Fruit fly (Drosophila melanogaster) whole organism, embryonic: ENCODE data around the gene CG31683.

Experiments used
- Asciz ChIP-seq: fragments of 200-800 bp; sonication (Bioruptor generic); optimal IDR thresholded peaks from 2 replicates; lab custom pipeline; 2017; ENCODE audit warnings: missing biosample characterization, mild to moderate bottlenecking, missing genetic modification characterization, missing genetic modification reagents
- BEAF-32 ChIP-seq: fragments of 200-800 bp; sonication (Bioruptor generic); optimal IDR thresholded peaks from 3 replicates; lab custom pipeline; 2017; ENCODE audit warnings: missing biosample characterization, missing genetic modification characterization, mild to moderate bottlenecking, moderate library complexity, missing genetic modification reagents
- BtbVII ChIP-seq: fragments of 200-800 bp; sonication (Bioruptor generic); optimal IDR thresholded peaks from 3 replicates; lab custom pipeline; 2017; ENCODE audit warnings: missing biosample characterization, mild to moderate bottlenecking, missing genetic modification characterization
- CG10654 ChIP-seq: fragments of 200-800 bp; sonication (Bioruptor generic); optimal IDR thresholded peaks from 2 replicates; lab custom pipeline; 2016; ENCODE audit warnings: missing biosample characterization, missing genetic modification characterization
- CG11456 ChIP-seq: fragments of 200-800 bp; sonication (Bioruptor generic); IDR thresholded peaks from 3 replicates; pipeline ENCODE4 v1.3.6; 2022; ENCODE audit warnings: missing biosample characterization, missing genetic modification characterization
- CG11504 ChIP-seq: fragments of 200-800 bp; sonication (Bioruptor generic); optimal IDR thresholded peaks from 3 replicates; lab custom pipeline; 2019; ENCODE audit warnings: missing biosample characterization, mild to moderate bottlenecking, missing genetic modification characterization, moderate library complexity
- CG13624 ChIP-seq: fragments of 200-800 bp; sonication (Bioruptor generic); optimal IDR thresholded peaks from 2 replicates; lab custom pipeline; 2016; ENCODE audit warnings: missing biosample characterization, missing genetic modification characterization
- CG13894 ChIP-seq: fragments of 200-800 bp; sonication (Bioruptor generic); optimal IDR thresholded peaks from 3 replicates; lab custom pipeline; 2018; ENCODE audit warnings: missing biosample characterization, mild to moderate bottlenecking, missing genetic modification characterization, moderate library complexity
- CG15514 ChIP-seq: fragments of 200-800 bp; sonication (Bioruptor generic); optimal IDR thresholded peaks from 3 replicates; lab custom pipeline; 2017; ENCODE audit warnings: missing biosample characterization, missing genetic modification characterization, mild to moderate bottlenecking, moderate library complexity, missing genetic modification reagents
- CG16813 ChIP-seq: fragments of 200-800 bp; sonication (Bioruptor generic); IDR thresholded peaks from 3 replicates; pipeline ENCODE4 v1.3.6; 2022; ENCODE audit warnings: missing biosample characterization, missing genetic modification characterization; ENCODE audit not compliant: partially characterized antibody
- CG17186 ChIP-seq: fragments of 200-800 bp; sonication (Bioruptor generic); optimal IDR thresholded peaks from 3 replicates; lab custom pipeline; 2017; ENCODE audit warnings: missing biosample characterization, missing genetic modification reagents, missing genetic modification characterization
- CG17328 ChIP-seq: fragments of 200-800 bp; sonication (Bioruptor generic); IDR thresholded peaks from 2 replicates; pipeline ENCODE4 v1.3.6; 2022; ENCODE audit warnings: missing biosample characterization, missing genetic modification characterization
- CG2712 ChIP-seq: fragments of 200-800 bp; optimal IDR thresholded peaks from 3 replicates; lab custom pipeline; 2019; ENCODE audit warnings: missing biosample characterization, mild to moderate bottlenecking, missing genetic modification characterization, moderate library complexity
- CG3163 ChIP-seq: fragments of 200-800 bp; sonication (Bioruptor generic); optimal IDR thresholded peaks from 3 replicates; lab custom pipeline; 2016; ENCODE audit warnings: missing biosample characterization, missing genetic modification characterization
- CG7372 ChIP-seq: fragments of 200-800 bp; sonication (Bioruptor generic); IDR thresholded peaks from 2 replicates; pipeline ENCODE4 v1.3.6; 2022; ENCODE audit warnings: missing biosample characterization, missing genetic modification characterization
- CG8281 ChIP-seq: fragments of 200-800 bp; sonication (Bioruptor generic); optimal IDR thresholded peaks from 2 replicates; lab custom pipeline; 2018; ENCODE audit warnings: missing biosample characterization, mild to moderate bottlenecking, missing genetic modification characterization, moderate library complexity
- CG9437 ChIP-seq: fragments of 200-800 bp; sonication (Bioruptor generic); optimal IDR thresholded peaks from 2 replicates; lab custom pipeline; 2018; ENCODE audit warnings: missing biosample characterization, mild to moderate bottlenecking, missing genetic modification characterization
- CTCF ChIP-seq: fragments of 200-800 bp; sonication (Bioruptor generic); optimal IDR thresholded peaks from 2 replicates; lab custom pipeline; 2017; ENCODE audit warnings: missing biosample characterization, mild to moderate bottlenecking, missing genetic modification characterization, moderate library complexity
- CkIIα-i1 ChIP-seq: fragments of 200-800 bp; sonication (Bioruptor generic); IDR thresholded peaks from 2 replicates; pipeline ENCODE4 v1.3.6; 2022; ENCODE audit warnings: missing biosample characterization, missing genetic modification characterization
- Dll ChIP-seq: fragments of 200-800 bp; sonication (Bioruptor generic); IDR thresholded peaks from 4 replicates; pipeline ENCODE4 v1.3.6; 2022; ENCODE audit warnings: missing biosample characterization, missing genetic modification characterization; ENCODE audit not compliant: partially characterized antibody
- Dp ChIP-seq: fragments of 200-800 bp; sonication (Bioruptor generic); optimal IDR thresholded peaks from 2 replicates; lab custom pipeline; 2018; ENCODE audit warnings: missing biosample characterization, mild to moderate bottlenecking, missing genetic modification characterization, moderate library complexity
- E2f2 ChIP-seq: fragments of 200-800 bp; sonication (Bioruptor generic); IDR thresholded peaks from 2 replicates; pipeline ENCODE4 v1.3.6; 2022; ENCODE audit warnings: missing biosample characterization, missing genetic modification characterization
- ERR ChIP-seq: fragments of 200-800 bp; sonication (Bioruptor generic); optimal IDR thresholded peaks from 2 replicates; lab custom pipeline; 2016; ENCODE audit warnings: missing biosample characterization, missing genetic modification characterization
- Gug ChIP-seq: fragments of 200-800 bp; sonication (Bioruptor generic); IDR thresholded peaks from 4 replicates; pipeline ENCODE4 v1.3.6; 2022; ENCODE audit warnings: missing biosample characterization, missing genetic modification characterization
- HLH4C ChIP-seq: fragments of 200-800 bp; sonication (Bioruptor generic); IDR thresholded peaks from 3 replicates; pipeline ENCODE4 v1.3.6; 2022; ENCODE audit warnings: missing biosample characterization, missing genetic modification characterization; ENCODE audit not compliant: partially characterized antibody
- HLHmδ ChIP-seq: fragments of 200-800 bp; sonication (Bioruptor generic); optimal IDR thresholded peaks from 2 replicates; lab custom pipeline; 2018; ENCODE audit warnings: missing biosample characterization, mild to moderate bottlenecking, missing genetic modification characterization, moderate library complexity
- Hand ChIP-seq: fragments of 200-800 bp; sonication (Bioruptor generic); optimal IDR thresholded peaks from 2 replicates; lab custom pipeline; 2017; ENCODE audit warnings: mild to moderate bottlenecking, missing biosample characterization, missing genetic modification reagents, missing genetic modification characterization
- Med ChIP-seq: fragments of 200-800 bp; sonication (Bioruptor generic); peaks from one replicate; lab custom pipeline; 2016; ENCODE audit warnings: missing biosample characterization, missing genetic modification characterization, mild to moderate bottlenecking, inconsistent platforms, moderate library complexity
- Opbp ChIP-seq: fragments of 200-800 bp; sonication (Bioruptor generic); IDR thresholded peaks from 3 replicates; pipeline ENCODE4 v1.3.6; 2022; ENCODE audit warnings: missing biosample characterization, missing genetic modification characterization; ENCODE audit not compliant: partially characterized antibody
- Taf1 ChIP-seq: fragments of 200-800 bp; sonication (Bioruptor generic); IDR thresholded peaks from 2 replicates; pipeline ENCODE4 v1.3.6; 2022; ENCODE audit warnings: missing biosample characterization, missing genetic modification characterization
- Vsx1 ChIP-seq: fragments of 200-800 bp; sonication (Bioruptor generic); optimal IDR thresholded peaks from 2 replicates; lab custom pipeline; 2017; ENCODE audit warnings: missing biosample characterization, mild to moderate bottlenecking, missing genetic modification characterization, missing genetic modification reagents
- az2 ChIP-seq: fragments of 200-800 bp; sonication (Bioruptor generic); optimal IDR thresholded peaks from 3 replicates; lab custom pipeline; 2016; ENCODE audit warnings: missing biosample characterization, missing genetic modification characterization
- cad ChIP-seq: fragments of >200 bp; optimal IDR thresholded peaks from 2 replicates; lab custom pipeline; 2017; ENCODE audit warnings: missing biosample characterization, missing genetic modification characterization
- caup ChIP-seq: fragments of 200-800 bp; sonication (Bioruptor generic); optimal IDR thresholded peaks from 3 replicates; lab custom pipeline; 2017; ENCODE audit warnings: missing biosample characterization, mild to moderate bottlenecking, missing genetic modification characterization, moderate library complexity; ENCODE audit not compliant: severe bottlenecking
- chinmo ChIP-seq: fragments of 200-800 bp; sonication (Bioruptor generic); IDR thresholded peaks from 4 replicates; pipeline ENCODE4 v1.3.6; 2022; ENCODE audit warnings: missing biosample characterization, missing genetic modification characterization; ENCODE audit not compliant: partially characterized antibody
- chn ChIP-seq: fragments of 200-800 bp; sonication (Bioruptor generic); optimal IDR thresholded peaks from 2 replicates; lab custom pipeline; 2016; ENCODE audit warnings: missing biosample characterization, missing genetic modification characterization
- ewg ChIP-seq: fragments of 200-800 bp; sonication (Bioruptor generic); optimal IDR thresholded peaks from 3 replicates; lab custom pipeline; 2017; ENCODE audit warnings: mild to moderate bottlenecking, missing biosample characterization, missing genetic modification reagents, missing genetic modification characterization
- gro ChIP-seq: fragments of 200-800 bp; sonication (Bioruptor generic); optimal IDR thresholded peaks from 2 replicates; lab custom pipeline; 2016; ENCODE audit warnings: missing biosample characterization, missing genetic modification characterization
- gsb-n ChIP-seq: fragments of 200-800 bp; sonication (Bioruptor generic); optimal IDR thresholded peaks from 3 replicates; lab custom pipeline; 2018; ENCODE audit warnings: missing biosample characterization, mild to moderate bottlenecking, missing genetic modification characterization
- hth ChIP-seq: fragments of >200 bp; optimal IDR thresholded peaks from 2 replicates; lab custom pipeline; 2017; ENCODE audit warnings: inconsistent platforms
- inv ChIP-seq: fragments of 200-800 bp; sonication (Bioruptor generic); IDR thresholded peaks from 2 replicates; pipeline ENCODE4 v1.3.6; 2022; ENCODE audit warnings: missing biosample characterization, missing genetic modification characterization; ENCODE audit not compliant: partially characterized antibody
- nau ChIP-seq: fragments of 200-800 bp; sonication (Bioruptor generic); optimal IDR thresholded peaks from 3 replicates; lab custom pipeline; 2017; ENCODE audit warnings: missing biosample characterization, mild to moderate bottlenecking, missing genetic modification characterization, missing genetic modification reagents
- onecut ChIP-seq: fragments of 200-800 bp; sonication (Bioruptor generic); IDR thresholded peaks from 2 replicates; pipeline ENCODE4 v1.3.6; 2022; ENCODE audit warnings: missing biosample characterization, missing genetic modification characterization
- pfk ChIP-seq: fragments of 200-800 bp; sonication (Bioruptor generic); optimal IDR thresholded peaks from 2 replicates; lab custom pipeline; 2018; ENCODE audit warnings: missing biosample characterization, mild to moderate bottlenecking, missing genetic modification characterization, moderate library complexity
- phol ChIP-seq: fragments of 200-800 bp; sonication (Bioruptor generic); optimal IDR thresholded peaks from 3 replicates; lab custom pipeline; 2018; ENCODE audit warnings: missing biosample characterization, mild to moderate bottlenecking, missing genetic modification characterization, moderate library complexity
- pita ChIP-seq: fragments of 200-800 bp; sonication (Bioruptor generic); optimal IDR thresholded peaks from 2 replicates; lab custom pipeline; 2017; ENCODE audit warnings: missing biosample characterization, mild to moderate bottlenecking, missing genetic modification characterization
- pzg ChIP-seq: fragments of 200-800 bp; sonication (Bioruptor generic); optimal IDR thresholded peaks from 3 replicates; lab custom pipeline; 2018; ENCODE audit warnings: missing biosample characterization, mild to moderate bottlenecking, missing genetic modification characterization, moderate library complexity
- run ChIP-seq: fragments of 200-800 bp; sonication (Bioruptor generic); optimal IDR thresholded peaks from 3 replicates; lab custom pipeline; 2018; ENCODE audit warnings: missing biosample characterization, mild to moderate bottlenecking, missing genetic modification characterization
- scrt ChIP-seq: fragments of 200-800 bp; sonication (Bioruptor generic); optimal IDR thresholded peaks from 2 replicates; lab custom pipeline; 2018; ENCODE audit warnings: missing biosample characterization, mild to moderate bottlenecking, missing genetic modification characterization, moderate library complexity
- zfh1 ChIP-seq: fragments of 200-800 bp; sonication (Bioruptor generic); IDR thresholded peaks from 3 replicates; pipeline ENCODE4 v1.3.6; 2022; ENCODE audit warnings: missing biosample characterization, missing genetic modification characterization

Gene CG31683

DNA sequence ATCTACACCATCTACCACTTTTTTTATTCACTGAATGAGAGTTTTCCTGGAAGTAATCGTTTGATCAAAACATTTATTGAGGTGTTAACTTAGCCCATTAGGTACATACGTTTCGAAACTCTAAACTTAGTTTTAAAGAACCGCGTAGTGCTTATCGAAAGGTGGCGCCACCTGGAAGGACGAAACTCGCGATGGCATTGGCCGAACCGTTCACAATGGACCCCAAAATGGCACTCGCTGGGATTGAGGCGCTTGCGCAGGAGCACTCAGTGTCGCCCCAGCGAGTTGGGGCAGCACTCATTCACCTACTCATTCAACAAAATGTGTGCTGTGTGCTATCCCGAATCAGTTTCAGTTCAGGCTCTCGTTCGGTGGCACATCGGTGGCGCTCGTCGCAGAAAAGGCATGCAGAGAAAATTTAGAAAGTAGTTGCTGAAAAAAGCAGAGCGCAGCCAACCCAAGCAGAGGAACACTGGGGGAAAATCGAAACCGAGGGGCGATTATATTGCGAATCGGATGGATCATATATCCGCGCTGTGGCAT lies 23.8 kb downstream of the CG31683 start, which contains the start of gene CG31688 (continued):
- TF ChIP-seq CG11456 (GFP tag; lab: Robert Waterston, UW) (0 out of 3 replicates have a peak, but pooled peaks have one; percentile 18), CTCF (GFP tag; lab: Kevin White, UChicago) (peak; percentile 91), phol (tag; lab: Kevin White, UChicago) (peak; percentile 32), run (tag; lab: Kevin White, UChicago) (no peak), nau (no peak), Vsx1 (GFP tag; lab: Kevin White, UChicago) (no peak), HLHmδ (GFP tag; lab: Kevin White, UChicago) (no peak), Taf1 (GFP tag; lab: Robert Waterston, UW) (no peak), pita (GFP tag; lab: Kevin White, UChicago) (no peak), ewg (GFP tag; lab: Kevin White, UChicago) (peak; percentile 100), Dp (peak; percentile 64), CG13624 (GFP tag; lab: Kevin White, UChicago) (no peak), CG17186 (GFP tag; lab: Kevin White, UChicago) (no peak), zfh1 (no peak), E2f2 (GFP tag; lab: Robert Waterston, UW) (peak; percentile 72), Hand (no peak), CG16813 (GFP tag; lab: Robert Waterston, UW) (no peak), cad (GFP tag; lab: Kevin White, UChicago) (no peak), scrt (GFP tag; lab: Kevin White, UChicago) (peak; percentile 10), chn (GFP tag; lab: Kevin White, UChicago) (no peak), CG2712 (peak; percentile 97), Gug (no peak), CG15514 (peak; percentile 84), CG3163 (no peak), HLH4C (no peak), pzg (peak; percentile 60), gsb-n (tag; lab: Kevin White, UChicago) (no peak), Opbp (GFP tag; lab: Robert Waterston, UW) (no peak), Med (peak; percentile 59), CG11504 (no peak), CG13894 (peak; percentile 72), chinmo (GFP tag; lab: Robert Waterston, UW) (0 out of 4 replicates have a peak, but pooled peaks have one; percentile 61), CG9437 (no peak), gro (GFP tag; lab: Kevin White, UChicago) (no peak), CkIIα-i1 (no peak), hth (lab: Kevin White, UChicago) (no peak), onecut (GFP tag; lab: Robert Waterston, UW) (no peak), az2 (GFP tag; lab: Kevin White, UChicago) (no peak), BtbVII (GFP tag; lab: Kevin White, UChicago) (no peak), Asciz (GFP tag; lab: Kevin White, UChicago) (no peak), caup (GFP tag; lab: Kevin White, UChicago) (no peak), BEAF-32 (peak; percentile 15), CG10654 (GFP tag; lab: Kevin White, UChicago) (no peak), ERR (no peak), inv (no peak), CG7372 (GFP tag; lab: Robert Waterston, UW) (no peak), Dll (no peak), pfk (no peak), CG8281 (no peak), CG17328 (0 out of 2 replicates have a peak, but pooled peaks have one; percentile 28)
